Fruit fly (Drosophila melanogaster) whole organism, embryonic: ENCODE measurements around the gene Ndae1.
A peak's percentile ranks its signal among the peaks of the same experiment; 100 is the strongest.

Experiments used
- Abd-B ChIP-seq: fragments of 200-800 bp; sonication (Bioruptor generic); optimal IDR thresholded peaks from 2 replicates; lab custom pipeline; 2018; ENCODE audit warnings: missing biosample characterization, mild to moderate bottlenecking, missing genetic modification characterization, moderate library complexity
- Adf1 ChIP-seq: fragments of 200-800 bp; sonication (Bioruptor generic); IDR thresholded peaks from 2 replicates; pipeline ENCODE4 v1.3.6; 2022; ENCODE audit warnings: missing biosample characterization, missing genetic modification characterization
- CG1024 ChIP-seq: fragments of 200-800 bp; sonication (Bioruptor generic); IDR thresholded peaks from 2 replicates; pipeline ENCODE4 v1.3.6; 2022; ENCODE audit warnings: missing biosample characterization, missing genetic modification characterization
- CG10431 ChIP-seq: fragments of 200-800 bp; sonication (Bioruptor generic); optimal IDR thresholded peaks from 3 replicates; lab custom pipeline; 2018; ENCODE audit warnings: missing biosample characterization, mild to moderate bottlenecking, missing genetic modification characterization
- CG10543 ChIP-seq: fragments of 200-800 bp; sonication (Bioruptor generic); optimal IDR thresholded peaks from 3 replicates; lab custom pipeline; 2017; ENCODE audit warnings: missing biosample characterization, mild to moderate bottlenecking, missing genetic modification characterization, moderate library complexity
- CG12659 ChIP-seq: fragments of 200-800 bp; sonication (Bioruptor generic); optimal IDR thresholded peaks from 3 replicates; lab custom pipeline; 2017; ENCODE audit warnings: mild to moderate bottlenecking, missing biosample characterization, missing genetic modification reagents, missing genetic modification characterization
- CG13424 ChIP-seq: fragments of 200-800 bp; sonication (Bioruptor generic); optimal IDR thresholded peaks from 2 replicates; lab custom pipeline; 2019; ENCODE audit warnings: missing biosample characterization, mild to moderate bottlenecking, missing genetic modification characterization, moderate library complexity
- CG15514 ChIP-seq: fragments of 200-800 bp; sonication (Bioruptor generic); optimal IDR thresholded peaks from 3 replicates; lab custom pipeline; 2017; ENCODE audit warnings: missing biosample characterization, missing genetic modification characterization, mild to moderate bottlenecking, moderate library complexity, missing genetic modification reagents
- CG15696 ChIP-seq: fragments of 200-800 bp; sonication (Bioruptor generic); optimal IDR thresholded peaks from 2 replicates; lab custom pipeline; 2019; ENCODE audit warnings: missing biosample characterization, mild to moderate bottlenecking, missing genetic modification characterization, moderate library complexity
- CG16813 ChIP-seq: fragments of 200-800 bp; sonication (Bioruptor generic); IDR thresholded peaks from 3 replicates; pipeline ENCODE4 v1.3.6; 2022; ENCODE audit warnings: missing biosample characterization, missing genetic modification characterization; ENCODE audit not compliant: partially characterized antibody
- CG31441 ChIP-seq: fragments of 200-800 bp; sonication (Bioruptor generic); IDR thresholded peaks from 2 replicates; pipeline ENCODE4 v1.3.6; 2022; ENCODE audit warnings: missing biosample characterization, missing genetic modification characterization
- CG32532 ChIP-seq: fragments of 200-800 bp; sonication (Bioruptor generic); IDR thresholded peaks from 2 replicates; pipeline ENCODE4 v1.3.6; 2022; ENCODE audit warnings: missing biosample characterization, missing genetic modification characterization
- CG34224 ChIP-seq: fragments of 200-800 bp; sonication (Bioruptor generic); IDR thresholded peaks from 3 replicates; pipeline ENCODE4 v1.3.6; 2022; ENCODE audit warnings: missing biosample characterization, missing genetic modification characterization; ENCODE audit not compliant: partially characterized antibody
- CG4282 ChIP-seq: fragments of 200-800 bp; sonication (Bioruptor generic); optimal IDR thresholded peaks from 2 replicates; lab custom pipeline; 2016; ENCODE audit warnings: missing biosample characterization, missing genetic modification characterization
- CG43689 ChIP-seq: fragments of 200-800 bp; sonication (Bioruptor generic); IDR thresholded peaks from 2 replicates; pipeline ENCODE4 v1.3.6; 2022; ENCODE audit warnings: missing biosample characterization, missing genetic modification characterization
- CG4707 ChIP-seq: fragments of 200-800 bp; sonication (Bioruptor generic); optimal IDR thresholded peaks from 2 replicates; lab custom pipeline; 2018; ENCODE audit warnings: missing biosample characterization, mild to moderate bottlenecking, missing genetic modification characterization, moderate library complexity
- CG4854 ChIP-seq: fragments of 200-800 bp; sonication (Bioruptor generic); optimal IDR thresholded peaks from 2 replicates; lab custom pipeline; 2016; ENCODE audit warnings: missing biosample characterization, missing genetic modification characterization, inconsistent platforms
- CG6254 ChIP-seq: fragments of 200-800 bp; sonication (Bioruptor generic); optimal IDR thresholded peaks from 3 replicates; lab custom pipeline; 2017; ENCODE audit warnings: mild to moderate bottlenecking, missing biosample characterization, missing genetic modification reagents, missing genetic modification characterization
- CG9817 ChIP-seq: fragments of 200-800 bp; sonication (Bioruptor generic); optimal IDR thresholded peaks from 2 replicates; lab custom pipeline; 2018; ENCODE audit warnings: missing biosample characterization, mild to moderate bottlenecking, missing genetic modification characterization, moderate library complexity
- D19B ChIP-seq: fragments of 200-800 bp; sonication (Bioruptor generic); optimal IDR thresholded peaks from 2 replicates; lab custom pipeline; 2017; ENCODE audit warnings: missing biosample characterization, mild to moderate bottlenecking, missing genetic modification characterization
- Dll ChIP-seq: fragments of 200-800 bp; sonication (Bioruptor generic); IDR thresholded peaks from 4 replicates; pipeline ENCODE4 v1.3.6; 2022; ENCODE audit warnings: missing biosample characterization, missing genetic modification characterization; ENCODE audit not compliant: partially characterized antibody
- Gug ChIP-seq: fragments of 200-800 bp; sonication (Bioruptor generic); IDR thresholded peaks from 4 replicates; pipeline ENCODE4 v1.3.6; 2022; ENCODE audit warnings: missing biosample characterization, missing genetic modification characterization
- Hr3 ChIP-seq: fragments of 200-800 bp; sonication (Bioruptor generic); optimal IDR thresholded peaks from 3 replicates; lab custom pipeline; 2016; ENCODE audit warnings: missing biosample characterization, missing genetic modification characterization
- Hr51 ChIP-seq, 2 experiments: fragments of 200-800 bp; sonication (Bioruptor generic); optimal IDR thresholded peaks; 2 replicates in 1 of 2; 3 replicates in 1 of 2; lab custom pipeline; 2016 to 2018; ENCODE audit warnings: missing biosample characterization in 2 of 2, missing genetic modification characterization in 2 of 2, mild to moderate bottlenecking in 1 of 2, moderate library complexity in 1 of 2
- Jarid2 ChIP-seq: fragments of 200-800 bp; sonication (Bioruptor generic); optimal IDR thresholded peaks from 3 replicates; lab custom pipeline; 2017; ENCODE audit warnings: mild to moderate bottlenecking, missing biosample characterization, missing genetic modification reagents, missing genetic modification characterization
- Med ChIP-seq: fragments of 200-800 bp; sonication (Bioruptor generic); peaks from one replicate; lab custom pipeline; 2016; ENCODE audit warnings: missing biosample characterization, missing genetic modification characterization, mild to moderate bottlenecking, inconsistent platforms, moderate library complexity
- NfI ChIP-seq: fragments of 200-800 bp; sonication (Bioruptor generic); optimal IDR thresholded peaks from 3 replicates; lab custom pipeline; 2018; ENCODE audit warnings: missing biosample characterization, mild to moderate bottlenecking, missing genetic modification characterization, moderate library complexity
- Rfx ChIP-seq: fragments of 200-800 bp; sonication (Bioruptor generic); IDR thresholded peaks from 2 replicates; pipeline ENCODE4 v1.3.6; 2022; ENCODE audit warnings: missing biosample characterization, missing genetic modification characterization
- Scr ChIP-seq: fragments of 200-800 bp; sonication (Bioruptor generic); IDR thresholded peaks from 2 replicates; pipeline ENCODE4 v1.3.6; 2022; ENCODE audit warnings: missing biosample characterization, missing genetic modification characterization; ENCODE audit not compliant: partially characterized antibody
- Xbp1 ChIP-seq: fragments of 200-800 bp; sonication (Bioruptor generic); optimal IDR thresholded peaks from 3 replicates; lab custom pipeline; 2016; ENCODE audit warnings: missing biosample characterization, mild to moderate bottlenecking, missing genetic modification characterization
- abd-A ChIP-seq: fragments of 200-800 bp; sonication (Bioruptor generic); optimal IDR thresholded peaks from 3 replicates; lab custom pipeline; 2019; ENCODE audit warnings: missing biosample characterization, mild to moderate bottlenecking, missing genetic modification characterization, moderate library complexity
- bab2 ChIP-seq: fragments of 200-800 bp; sonication (Bioruptor generic); optimal IDR thresholded peaks from 2 replicates; lab custom pipeline; 2016; ENCODE audit warnings: missing biosample characterization, missing genetic modification characterization
- cwo ChIP-seq: fragments of 200-800 bp; sonication (Bioruptor generic); optimal IDR thresholded peaks from 3 replicates; lab custom pipeline; 2017; ENCODE audit warnings: missing biosample characterization, missing genetic modification characterization, mild to moderate bottlenecking, moderate library complexity, missing genetic modification reagents
- dpn ChIP-seq, 2 experiments: fragments of 200-800 bp; sonication (Bioruptor generic); optimal IDR thresholded peaks; 3 replicates each; lab custom pipeline; 2016; ENCODE audit warnings: missing biosample characterization in 2 of 2, missing genetic modification characterization in 2 of 2
- ewg ChIP-seq: fragments of 200-800 bp; sonication (Bioruptor generic); optimal IDR thresholded peaks from 3 replicates; lab custom pipeline; 2017; ENCODE audit warnings: mild to moderate bottlenecking, missing biosample characterization, missing genetic modification reagents, missing genetic modification characterization
- fu2 ChIP-seq: fragments of 200-800 bp; sonication (Bioruptor generic); optimal IDR thresholded peaks from 2 replicates; lab custom pipeline; 2016; ENCODE audit warnings: missing biosample characterization, missing genetic modification characterization
- grn ChIP-seq: fragments of 200-800 bp; sonication (Bioruptor generic); optimal IDR thresholded peaks from 3 replicates; lab custom pipeline; 2017; ENCODE audit warnings: missing biosample characterization, missing genetic modification characterization
- gro ChIP-seq: fragments of 200-800 bp; sonication (Bioruptor generic); optimal IDR thresholded peaks from 2 replicates; lab custom pipeline; 2016; ENCODE audit warnings: missing biosample characterization, missing genetic modification characterization
- jumu ChIP-seq: fragments of 200-800 bp; sonication (Bioruptor generic); optimal IDR thresholded peaks from 3 replicates; lab custom pipeline; 2016; ENCODE audit warnings: missing biosample characterization, missing genetic modification characterization
- knrl ChIP-seq: fragments of 200-800 bp; sonication (Bioruptor generic); IDR thresholded peaks from 3 replicates; pipeline ENCODE4 v1.3.6; 2022; ENCODE audit warnings: missing biosample characterization, missing genetic modification characterization; ENCODE audit not compliant: partially characterized antibody
- lov ChIP-seq, 2 experiments: fragments of 200-800 bp in 1 of 2; fragments of >200 bp in 1 of 2; sonication (Bioruptor generic) in 1 of 2; IDR thresholded peaks in 1 of 2; optimal IDR thresholded peaks in 1 of 2; 2 replicates in 1 of 2; 3 replicates in 1 of 2; pipeline versions ENCODE4 v1.3.6 to Lab custom; 2017 to 2022; ENCODE audit warnings: missing biosample characterization in 1 of 2, missing genetic modification characterization in 1 of 2
- psq ChIP-seq: fragments of 200-800 bp; sonication (Bioruptor generic); optimal IDR thresholded peaks from 2 replicates; lab custom pipeline; 2017; ENCODE audit warnings: missing biosample characterization, missing genetic modification characterization
- run ChIP-seq: fragments of 200-800 bp; sonication (Bioruptor generic); optimal IDR thresholded peaks from 3 replicates; lab custom pipeline; 2018; ENCODE audit warnings: missing biosample characterization, mild to moderate bottlenecking, missing genetic modification characterization
- schlank ChIP-seq: fragments of 200-800 bp; sonication (Bioruptor generic); optimal IDR thresholded peaks from 2 replicates; lab custom pipeline; 2018; ENCODE audit warnings: missing biosample characterization, mild to moderate bottlenecking, missing genetic modification characterization
- sens-2 ChIP-seq: fragments of 200-800 bp; sonication (Bioruptor generic); IDR thresholded peaks from 2 replicates; pipeline ENCODE4 v1.3.6; 2022; ENCODE audit warnings: missing biosample characterization, missing genetic modification characterization
- seq ChIP-seq: fragments of 200-800 bp; sonication (Bioruptor generic); IDR thresholded peaks from 2 replicates; pipeline ENCODE4 v1.3.6; 2022; ENCODE audit warnings: missing biosample characterization, missing genetic modification characterization
- sug ChIP-seq: fragments of 200-800 bp; optimal IDR thresholded peaks from 2 replicates; lab custom pipeline; 2019; ENCODE audit warnings: missing biosample characterization, mild to moderate bottlenecking, missing genetic modification characterization, moderate library complexity
- unpg ChIP-seq: fragments of 200-800 bp; sonication (Bioruptor generic); optimal IDR thresholded peaks from 3 replicates; lab custom pipeline; 2018; ENCODE audit warnings: missing biosample characterization, mild to moderate bottlenecking, missing genetic modification characterization, moderate library complexity
- zen2 ChIP-seq: fragments of 200-800 bp; sonication (Bioruptor generic); IDR thresholded peaks from 3 replicates; pipeline ENCODE4 v1.3.6; 2022; ENCODE audit warnings: missing biosample characterization, missing genetic modification characterization; ENCODE audit not compliant: partially characterized antibody

Gene Ndae1

dm6 chr2L:7281430-7281829, 32.3 kb upstream of the Ndae1 start (continued):
- TF ChIP-seq CG43689 (GFP tag; lab: Robert Waterston, UW): no peak
- peak; percentile 29 for TF ChIP-seq CG12659 (GFP tag; lab: Kevin White, UChicago)
- peak; percentile 82 for TF ChIP-seq CG32532 (GFP tag; lab: Robert Waterston, UW)
- TF ChIP-seq CG10543 (GFP tag; lab: Kevin White, UChicago): no peak
- TF ChIP-seq CG10431 (GFP tag; lab: Kevin White, UChicago): no peak
- peak; percentile 71 for TF ChIP-seq Gug (GFP tag; lab: Robert Waterston, UW)
- peak; percentile 40 for TF ChIP-seq jumu (GFP tag; lab: Kevin White, UChicago)
- peak; percentile 49 for TF ChIP-seq bab2
- TF ChIP-seq CG9817: peak; percentile 79
- peak; percentile 66 for TF ChIP-seq NfI (GFP tag; lab: Kevin White, UChicago)
- TF ChIP-seq Dll: no peak
- TF ChIP-seq CG31441: peak; percentile 35; the same call in 1 of the 2 replicates
- peak; percentile 64 to 73 for TF ChIP-seq dpn (GFP tag; optimal IDR thresholded peaks at IDR 0.05; lab: Kevin White, UChicago)
- TF ChIP-seq run (tag; lab: Kevin White, UChicago): no peak
- TF ChIP-seq sens-2: no peak
- peak; percentile 39 for TF ChIP-seq Abd-B (GFP tag; lab: Kevin White, UChicago)
- peak; percentile 62 for TF ChIP-seq CG13424 (tag; lab: Kevin White, UChicago)
- no peak for TF ChIP-seq CG6254 (GFP tag; lab: Kevin White, UChicago)
- TF ChIP-seq seq (GFP tag; lab: Robert Waterston, UW): no peak
- TF ChIP-seq ewg (GFP tag; lab: Kevin White, UChicago): peak; percentile 23
- TF ChIP-seq gro (GFP tag; lab: Kevin White, UChicago): peak; percentile 28
- peak; percentile 75 for TF ChIP-seq Jarid2
- TF ChIP-seq psq: no peak
- TF ChIP-seq Xbp1 (GFP tag; lab: Kevin White, UChicago): peak; percentile 82
- no peak for TF ChIP-seq CG34224 (GFP tag; lab: Robert Waterston, UW)
- TF ChIP-seq Rfx (GFP tag; lab: Robert Waterston, UW): peak; percentile 88
- peak; percentile 33 for TF ChIP-seq fu2 (GFP tag; lab: Kevin White, UChicago)
- TF ChIP-seq CG1024 (GFP tag; lab: Robert Waterston, UW): no peak
- no peak for TF ChIP-seq D19B (GFP tag; lab: Kevin White, UChicago)
- peak; percentile 51 for TF ChIP-seq CG4854 (GFP tag; lab: Kevin White, UChicago)
- TF ChIP-seq grn (GFP tag; lab: Kevin White, UChicago): no peak
- no peak for TF ChIP-seq schlank (tag; lab: Kevin White, UChicago)
- no peak for TF ChIP-seq CG4707
- TF ChIP-seq Med (GFP tag; lab: Kevin White, UChicago): peak; percentile 95
- peak; percentile 64 for TF ChIP-seq CG16813 (GFP tag; lab: Robert Waterston, UW)
- no peak for TF ChIP-seq lov (optimal IDR thresholded peaks at IDR 0.05; lab: Kevin White, UChicago)
- no peak for TF ChIP-seq lov (GFP tag; IDR thresholded peaks at IDR 0.05; lab: Robert Waterston, UW)
- TF ChIP-seq Hr51 (GFP tag; optimal IDR thresholded peaks at IDR 0.05; lab: Kevin White, UChicago): peak; percentile 46 to 47
- TF ChIP-seq cwo (GFP tag; lab: Kevin White, UChicago): no peak
- no peak for TF ChIP-seq zen2 (GFP tag; lab: Robert Waterston, UW)
- TF ChIP-seq Adf1 (GFP tag; lab: Robert Waterston, UW): no peak; the same call in 1 of the 2 replicates
- peak; percentile 61 for TF ChIP-seq sug (tag; lab: Kevin White, UChicago)
- no peak for TF ChIP-seq abd-A
- TF ChIP-seq CG15696 (tag; lab: Kevin White, UChicago): peak; percentile 82
- no peak for TF ChIP-seq Scr
- TF ChIP-seq CG4282 (GFP tag; lab: Kevin White, UChicago): no peak
- peak; percentile 32 for TF ChIP-seq CG15514 (GFP tag; lab: Kevin White, UChicago)
- peak; percentile 65 for TF ChIP-seq Hr3 (GFP tag; lab: Kevin White, UChicago)
- peak; percentile 64; the same call in 1 of the 3 replicates for TF ChIP-seq knrl (GFP tag; lab: Robert Waterston, UW)
- TF ChIP-seq unpg: peak; percentile 59
